Worm (Caenorhabditis elegans) whole organism, L2 larva: ENCODE measurements around the gene npr-40.

Experiments
- alr-1 ChIP-seq: fragments of 150-350 bp; optimal IDR thresholded peaks from 2 replicates; lab custom pipeline; 2014; ENCODE audit warnings: missing biosample characterization, missing genetic modification characterization
- ceh-16 ChIP-seq: fragments of 150-350 bp; optimal IDR thresholded peaks from 2 replicates; lab custom pipeline; 2014; ENCODE audit warnings: missing biosample characterization, missing genetic modification characterization
- fos-1 ChIP-seq: fragments of 150-350 bp; optimal IDR thresholded peaks from 2 replicates; lab custom pipeline; 2014; ENCODE audit warnings: missing biosample characterization, missing genetic modification characterization
- lin-39 ChIP-seq: fragments of 150-350 bp; optimal IDR thresholded peaks from 2 replicates; lab custom pipeline; 2014; ENCODE audit warnings: missing biosample characterization, missing genetic modification reagents, missing genetic modification characterization
- nhr-21 ChIP-seq: fragments of 150-350 bp; optimal IDR thresholded peaks from 2 replicates; lab custom pipeline; 2014; ENCODE audit warnings: missing biosample characterization, missing genetic modification characterization
- skn-1 ChIP-seq: sonication (generic microtip); optimal IDR thresholded peaks from 2 replicates; lab custom pipeline; 2017; ENCODE audit warnings: missing biosample characterization, missing genetic modification characterization
- ztf-11 ChIP-seq: sonication (generic microtip); optimal IDR thresholded peaks from 2 replicates; lab custom pipeline; 2017; ENCODE audit warnings: missing biosample characterization, missing genetic modification characterization

The npr-40 gene

ce11 chrX:14973085-14973484, 54.4 kb downstream of the npr-40 start:
- no peak for TF ChIP-seq skn-1
- no peak for TF ChIP-seq ztf-11 (tag; lab: Kevin White, UChicago)
- no peak for TF ChIP-seq nhr-21 (tag; lab: Kevin White, UChicago)
- no peak for TF ChIP-seq fos-1 (tag; lab: Kevin White, UChicago)
- no peak for TF ChIP-seq alr-1 (tag; lab: Kevin White, UChicago)
- no peak for TF ChIP-seq lin-39 (tag; lab: Kevin White, UChicago)
- no peak for TF ChIP-seq ceh-16 (tag; lab: Kevin White, UChicago)
